Fruit fly (Drosophila melanogaster) whole organism, pupa: ENCODE measurements around the gene Hou.

Experiments
- CG10348 ChIP-seq: fragments of 200-800 bp; sonication (Bioruptor generic); IDR thresholded peaks from 2 replicates; pipeline ENCODE4 v1.3.6; 2022; ENCODE audit warnings: missing biosample characterization, missing genetic modification characterization
- CG12605 ChIP-seq: fragments of 200-800 bp; sonication (Bioruptor generic); IDR thresholded peaks from 2 replicates; pipeline ENCODE4 v1.3.6; 2022; ENCODE audit warnings: missing biosample characterization, missing genetic modification characterization
- CG13204 ChIP-seq: fragments of 200-800 bp; sonication (Bioruptor generic); optimal IDR thresholded peaks from 2 replicates; lab custom pipeline; 2018; ENCODE audit warnings: missing biosample characterization, mild to moderate bottlenecking, missing genetic modification characterization, moderate library complexity
- CG14655 ChIP-seq: fragments of 200-800 bp; sonication (Bioruptor generic); optimal IDR thresholded peaks from 3 replicates; lab custom pipeline; 2017; ENCODE audit warnings: mild to moderate bottlenecking, missing biosample characterization, missing genetic modification reagents, missing genetic modification characterization
- CG15710 ChIP-seq: fragments of 200-800 bp; sonication (Bioruptor generic); optimal IDR thresholded peaks from 2 replicates; lab custom pipeline; 2018; ENCODE audit warnings: missing biosample characterization, mild to moderate bottlenecking, missing genetic modification characterization, moderate library complexity
- CG17806 ChIP-seq: fragments of 200-800 bp; sonication (Bioruptor generic); optimal IDR thresholded peaks from 2 replicates; lab custom pipeline; 2018; ENCODE audit warnings: missing biosample characterization, mild to moderate bottlenecking, missing genetic modification characterization, moderate library complexity
- CG32121 ChIP-seq: fragments of 200-800 bp; sonication (Bioruptor generic); IDR thresholded peaks from 2 replicates; pipeline ENCODE4 v1.3.6; 2022; ENCODE audit warnings: missing biosample characterization, missing genetic modification characterization
- CG34367 ChIP-seq: fragments of 200-800 bp; sonication (Bioruptor generic); optimal IDR thresholded peaks from 2 replicates; lab custom pipeline; 2018; ENCODE audit warnings: missing biosample characterization, mild to moderate bottlenecking, missing genetic modification characterization
- CG4496 ChIP-seq: fragments of 200-800 bp; sonication (Bioruptor generic); IDR thresholded peaks from 3 replicates; pipeline ENCODE4 v1.3.6; 2022; ENCODE audit warnings: missing biosample characterization, missing genetic modification characterization
- CG8159 ChIP-seq: fragments of 200-800 bp; sonication (Bioruptor generic); optimal IDR thresholded peaks from 3 replicates; lab custom pipeline; 2018; ENCODE audit warnings: missing biosample characterization, mild to moderate bottlenecking, missing genetic modification characterization, moderate library complexity
- CG8301 ChIP-seq: fragments of 200-800 bp; sonication (Bioruptor generic); optimal IDR thresholded peaks from 2 replicates; lab custom pipeline; 2018; ENCODE audit warnings: missing biosample characterization, mild to moderate bottlenecking, missing genetic modification characterization
- CG9948 ChIP-seq: fragments of 200-800 bp; sonication (Bioruptor generic); optimal IDR thresholded peaks from 2 replicates; lab custom pipeline; 2018; ENCODE audit warnings: missing biosample characterization, mild to moderate bottlenecking, missing genetic modification characterization, moderate library complexity
- D1 ChIP-seq: fragments of 200-800 bp; sonication (Bioruptor generic); optimal IDR thresholded peaks from 2 replicates; lab custom pipeline; 2018; ENCODE audit warnings: missing biosample characterization, mild to moderate bottlenecking, missing genetic modification characterization, moderate library complexity
- EcR ChIP-seq: fragments of 200-800 bp; sonication (Bioruptor generic); optimal IDR thresholded peaks from 3 replicates; lab custom pipeline; 2019; ENCODE audit warnings: missing biosample characterization, missing genetic modification characterization, mild to moderate bottlenecking, moderate library complexity, missing genetic modification reagents
- Ets98B ChIP-seq: fragments of 200-800 bp; sonication (Bioruptor generic); IDR thresholded peaks from 2 replicates; pipeline ENCODE4 v1.3.6; 2022; ENCODE audit warnings: missing biosample characterization, missing genetic modification characterization
- Pif1A ChIP-seq: fragments of 200-800 bp; sonication (Bioruptor generic); optimal IDR thresholded peaks from 3 replicates; lab custom pipeline; 2016; ENCODE audit warnings: missing biosample characterization, missing genetic modification characterization
- Pif1B ChIP-seq: fragments of 200-800 bp; sonication (Bioruptor generic); optimal IDR thresholded peaks from 3 replicates; lab custom pipeline; 2016; ENCODE audit warnings: missing biosample characterization, missing genetic modification characterization
- Snoo ChIP-seq: fragments of 200-800 bp; sonication (Bioruptor generic); optimal IDR thresholded peaks from 3 replicates; lab custom pipeline; 2017; ENCODE audit warnings: missing biosample characterization, mild to moderate bottlenecking, missing genetic modification characterization, inconsistent platforms
- fd96Ca ChIP-seq: fragments of 200-800 bp; sonication (Bioruptor generic); IDR thresholded peaks from 3 replicates; pipeline ENCODE4 v1.3.6; 2022; ENCODE audit warnings: missing biosample characterization, missing genetic modification characterization
- gl ChIP-seq: fragments of 200-800 bp; sonication (Bioruptor generic); optimal IDR thresholded peaks from 2 replicates; lab custom pipeline; 2018; ENCODE audit warnings: missing biosample characterization, mild to moderate bottlenecking, missing genetic modification characterization
- rn ChIP-seq: fragments of 200-800 bp; sonication (Bioruptor generic); IDR thresholded peaks from 2 replicates; pipeline ENCODE4 v1.3.6; 2022; ENCODE audit warnings: missing biosample characterization, missing genetic modification characterization

Hou gene

DNA sequence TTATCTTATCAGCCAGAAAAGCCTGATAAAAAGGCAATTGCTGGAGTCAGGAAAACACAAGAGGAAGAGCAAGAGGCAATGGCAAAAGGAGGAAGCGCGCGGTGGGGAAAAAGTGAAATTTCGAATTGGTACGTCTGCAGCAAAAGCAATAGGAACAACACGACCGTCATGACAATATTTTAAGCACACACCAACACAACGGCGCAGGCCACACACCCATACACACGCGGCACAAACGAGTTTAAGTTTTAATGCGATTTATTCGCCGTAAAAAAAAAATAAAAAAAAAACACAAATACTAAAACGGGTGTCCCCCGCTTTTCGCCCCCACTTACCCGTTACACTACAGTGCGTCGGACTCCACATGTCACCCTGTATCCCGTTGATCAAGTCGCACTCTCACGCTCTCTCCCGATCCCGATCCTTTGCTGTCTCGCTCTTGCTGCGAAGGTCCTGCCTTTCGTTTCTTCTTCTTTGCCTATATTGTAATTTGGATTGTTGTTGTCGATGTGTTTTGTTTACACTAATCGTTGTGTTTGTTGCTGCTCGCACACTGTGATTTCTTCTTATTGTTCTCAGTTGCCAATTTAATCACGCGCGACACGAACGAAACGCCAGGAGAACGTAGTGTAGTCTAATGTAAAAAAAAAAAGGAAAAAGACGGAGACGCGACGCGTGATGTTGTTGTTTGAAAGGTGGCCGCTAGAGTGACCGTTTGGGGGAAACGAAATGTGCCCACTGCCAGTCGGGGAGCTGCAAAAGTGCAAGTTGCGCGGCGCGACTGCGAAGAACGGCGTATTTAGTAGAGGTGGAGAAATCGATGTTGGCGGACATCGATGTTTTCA is 3.2 kb downstream of the Hou start, which contains the start of gene Rip11:
Gene Rip11, minus strand, starts transcription at position 794 of the 845 bp plus-strand sequence.
- TF ChIP-seq CG8301 (tag; lab: Kevin White, UChicago) (peak; percentile 59), CG8159 (tag; lab: Kevin White, UChicago) (peak; percentile 65), Pif1B (GFP tag; lab: Kevin White, UChicago) (peak; percentile 69), D1 (no peak), Ets98B (GFP tag; lab: Robert Waterston, UW) (peak; percentile 89), CG17806 (tag; lab: Kevin White, UChicago) (peak; percentile 53), EcR (peak; percentile 71), CG34367 (peak; percentile 56), Snoo (peak; percentile 77), CG4496 (GFP tag; lab: Robert Waterston, UW) (peak; percentile 87), CG14655 (GFP tag; lab: Kevin White, UChicago) (no peak), gl (tag; lab: Kevin White, UChicago) (peak; percentile 80), CG9948 (peak; percentile 45), CG15710 (tag; lab: Kevin White, UChicago) (peak; percentile 67), Pif1A (GFP tag; lab: Kevin White, UChicago) (peak; percentile 80), fd96Ca (GFP tag; lab: Robert Waterston, UW) (peak; percentile 87), CG10348 (GFP tag; lab: Robert Waterston, UW) (no peak), CG32121 (peak; percentile 75), rn (GFP tag; lab: Robert Waterston, UW) (peak; percentile 44; the same call in 1 of the 2 replicates), CG13204 (GFP tag; lab: Kevin White, UChicago) (peak; percentile 87), CG12605 (GFP tag; lab: Robert Waterston, UW) (peak; percentile 68)

DNA sequence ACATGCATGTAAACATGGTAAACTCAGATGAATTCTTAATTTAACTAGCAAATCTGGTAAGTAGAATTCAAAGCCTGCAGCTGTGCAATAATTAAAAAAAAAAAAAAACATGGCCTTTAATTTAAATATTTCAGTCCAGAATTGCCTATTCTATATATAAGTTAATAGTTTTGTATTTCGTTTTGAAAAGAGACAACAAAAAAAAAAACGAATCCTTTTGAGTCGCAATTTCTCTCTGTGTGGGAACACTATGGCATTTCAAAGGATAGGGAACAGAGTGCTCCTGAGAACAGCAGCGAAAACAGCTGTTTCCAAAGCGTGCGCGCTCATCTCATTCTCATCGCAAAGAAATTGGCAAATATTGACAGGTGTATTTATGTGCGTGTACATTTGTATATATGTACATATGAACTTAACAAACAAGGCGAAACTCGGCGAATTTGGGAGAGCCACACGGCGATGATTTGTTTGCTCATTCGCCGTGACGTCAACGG is 4.5 kb downstream of the Hou start:
- TF ChIP-seq CG15710 (tag; lab: Kevin White, UChicago) (peak; percentile 46), CG13204 (GFP tag; lab: Kevin White, UChicago) (no peak), gl (tag; lab: Kevin White, UChicago) (no peak), CG9948 (peak; percentile 64), CG17806 (tag; lab: Kevin White, UChicago) (peak; percentile 67), D1 (no peak), CG10348 (GFP tag; lab: Robert Waterston, UW) (no peak), CG32121 (0 out of 2 replicates have a peak, but pooled peaks have one; percentile 49), CG12605 (GFP tag; lab: Robert Waterston, UW) (0 out of 2 replicates have a peak, but pooled peaks have one; percentile 36), Pif1B (GFP tag; lab: Kevin White, UChicago) (peak; percentile 57), EcR (no peak), CG14655 (GFP tag; lab: Kevin White, UChicago) (peak; percentile 84), rn (GFP tag; lab: Robert Waterston, UW) (peak; percentile 39; the same call in 1 of the 2 replicates), CG8159 (tag; lab: Kevin White, UChicago) (peak; percentile 68), Pif1A (GFP tag; lab: Kevin White, UChicago) (peak; percentile 73), Snoo (peak; percentile 45), CG34367 (peak; percentile 50), fd96Ca (GFP tag; lab: Robert Waterston, UW) (0 out of 3 replicates have a peak, but pooled peaks have one; percentile 25), CG8301 (tag; lab: Kevin White, UChicago) (peak; percentile 73), Ets98B (GFP tag; lab: Robert Waterston, UW) (peak; percentile 61), CG4496 (GFP tag; lab: Robert Waterston, UW) (peak; percentile 52; the same call in 1 of the 3 replicates)

- peak; percentile 71 for TF ChIP-seq CG8301 (tag; lab: Kevin White, UChicago)
- peak; percentile 5 for TF ChIP-seq gl (tag; lab: Kevin White, UChicago)
- TF ChIP-seq Snoo: peak; percentile 72
- TF ChIP-seq Pif1A (GFP tag; lab: Kevin White, UChicago): no peak
- peak; percentile 66 for TF ChIP-seq CG9948
- no peak for TF ChIP-seq CG10348 (GFP tag; lab: Robert Waterston, UW)
- peak; percentile 74 for TF ChIP-seq CG15710 (tag; lab: Kevin White, UChicago)
- TF ChIP-seq Ets98B (GFP tag; lab: Robert Waterston, UW): peak; percentile 56
- peak; percentile 35 for TF ChIP-seq CG13204 (GFP tag; lab: Kevin White, UChicago)
- peak; percentile 61 for TF ChIP-seq CG17806 (tag; lab: Kevin White, UChicago)
- TF ChIP-seq D1: no peak
- TF ChIP-seq CG34367: peak; percentile 63
- peak; percentile 78 for TF ChIP-seq CG14655 (GFP tag; lab: Kevin White, UChicago)
- TF ChIP-seq CG12605 (GFP tag; lab: Robert Waterston, UW): no peak
- TF ChIP-seq CG4496 (GFP tag; lab: Robert Waterston, UW): no peak; the same call in none of the 3 replicates
- peak; percentile 75 for TF ChIP-seq CG8159 (tag; lab: Kevin White, UChicago)
- TF ChIP-seq fd96Ca (GFP tag; lab: Robert Waterston, UW): peak; percentile 66; the same call in 2 of the 3 replicates
- TF ChIP-seq, all 21 proteins: peak for 12
Observed at dm6 chrX:18644890-18645289, 5.4 kb downstream of the Hou start.

DNA sequence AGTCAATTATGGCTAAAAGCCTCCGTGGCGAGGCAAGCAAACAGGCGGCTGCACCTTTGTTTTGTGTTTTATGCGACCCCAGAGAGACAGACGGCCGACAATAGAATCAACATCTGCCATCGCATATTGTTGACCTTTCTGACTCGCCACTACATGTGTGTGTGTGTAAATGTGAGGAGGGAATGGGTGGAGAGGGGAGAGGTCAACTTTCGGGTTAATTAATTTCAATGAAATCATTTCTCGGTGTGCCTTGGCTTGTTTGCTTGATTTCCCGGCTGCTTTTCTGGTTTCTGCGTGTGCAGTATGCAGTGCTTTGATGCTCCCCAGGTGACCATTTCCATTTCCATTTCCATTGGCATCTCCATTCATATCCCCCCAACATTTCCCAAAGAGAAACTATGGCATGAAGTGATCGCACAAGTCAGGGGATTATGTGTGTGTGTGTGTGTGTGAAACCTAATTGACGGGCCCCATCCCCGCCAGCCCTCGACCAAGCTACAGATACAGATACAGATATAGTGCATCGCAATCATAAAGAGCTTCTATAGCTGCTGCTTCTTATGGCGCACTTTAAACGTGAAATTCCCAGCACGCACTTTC is 7.1 kb downstream of the Hou start:
- TF ChIP-seq CG13204 (GFP tag; lab: Kevin White, UChicago): no peak
- TF ChIP-seq CG32121: 0 out of 2 replicates have a peak, but pooled peaks have one; percentile 16
